Fruit fly (Drosophila melanogaster) whole organism, wandering third instar larva: ENCODE results near the gene CG8349.

Experiments
- Abd-B ChIP-seq: fragments of >200 bp; optimal IDR thresholded peaks from 2 replicates; lab custom pipeline; 2017; ENCODE audit warnings: missing biosample characterization, missing genetic modification characterization
- CG32264 ChIP-seq: fragments of 200-800 bp; sonication (Bioruptor generic); optimal IDR thresholded peaks from 2 replicates; lab custom pipeline; 2016; ENCODE audit warnings: missing biosample characterization, missing genetic modification characterization
- CrebA ChIP-seq: fragments of 200-800 bp; sonication (Bioruptor generic); optimal IDR thresholded peaks from 2 replicates; lab custom pipeline; 2016; ENCODE audit warnings: missing biosample characterization, mild to moderate bottlenecking, missing genetic modification characterization, borderline replicate concordance
- Dfd ChIP-seq: fragments of >200 bp; optimal IDR thresholded peaks from 2 replicates; lab custom pipeline; 2017; ENCODE audit warnings: missing biosample characterization, missing genetic modification characterization
- Dif ChIP-seq: fragments of 200-275, 200-300 bp; sonication (Bioruptor generic); optimal IDR thresholded peaks from 2 replicates; lab custom pipeline; 2018; ENCODE audit warnings: missing biosample characterization, missing genetic modification characterization; ENCODE audit not compliant: partially characterized antibody
- GATAd ChIP-seq: sonication (Bioruptor generic); optimal IDR thresholded peaks from 2 replicates; lab custom pipeline; 2016; ENCODE audit warnings: missing biosample characterization, missing genetic modification characterization
- HLH106 ChIP-seq: fragments of 200-800 bp; optimal IDR thresholded peaks from 3 replicates; lab custom pipeline; 2019; ENCODE audit warnings: missing biosample characterization, mild to moderate bottlenecking, missing genetic modification characterization, moderate library complexity
- Hnf4 ChIP-seq: fragments of 200-800 bp; sonication (Bioruptor generic); optimal IDR thresholded peaks from 2 replicates; lab custom pipeline; 2016; ENCODE audit warnings: missing biosample characterization, mild to moderate bottlenecking, missing genetic modification characterization
- Hr78 ChIP-seq: fragments of >200 bp; optimal IDR thresholded peaks from 2 replicates; lab custom pipeline; 2017; ENCODE audit warnings: missing biosample characterization, missing genetic modification characterization
- Hr83 ChIP-seq: fragments of 200-300 bp; sonication (Bioruptor generic); optimal IDR thresholded peaks from 2 replicates; lab custom pipeline; 2016; ENCODE audit warnings: missing biosample characterization, mild to moderate bottlenecking, missing genetic modification characterization, moderate library complexity; ENCODE audit not compliant: poor library complexity, severe bottlenecking
- Jra ChIP-seq: sonication (Bioruptor generic); optimal IDR thresholded peaks from 2 replicates; lab custom pipeline; 2016; ENCODE audit warnings: missing biosample characterization, missing genetic modification characterization
- Mio ChIP-seq: sonication (Bioruptor generic); optimal IDR thresholded peaks from 2 replicates; lab custom pipeline; 2016; ENCODE audit warnings: missing biosample characterization, missing genetic modification characterization
- Myc ChIP-seq: fragments of >200 bp; optimal IDR thresholded peaks from 2 replicates; lab custom pipeline; 2017
- N ChIP-seq: fragments of >200 bp; optimal IDR thresholded peaks from 2 replicates; lab custom pipeline; 2018; ENCODE audit warnings: missing biosample characterization, missing external identifiers, missing genetic modification characterization
- OdsH ChIP-seq: fragments of 200-800 bp; sonication (Bioruptor generic); optimal IDR thresholded peaks from 2 replicates; lab custom pipeline; 2016; ENCODE audit warnings: missing biosample characterization, mild to moderate bottlenecking, missing genetic modification characterization
- Rel ChIP-seq, 2 experiments: fragments of 200-800 bp; sonication (Bioruptor generic) in 1 of 2; optimal IDR thresholded peaks; 2 replicates in 1 of 2; 3 replicates in 1 of 2; lab custom pipeline; 2016 to 2019; ENCODE audit warnings: mild to moderate bottlenecking in 2 of 2, missing biosample characterization in 2 of 2, missing genetic modification characterization in 2 of 2, moderate library complexity in 1 of 2
- Sp1 ChIP-seq: fragments of 200-800 bp; sonication (Bioruptor generic); optimal IDR thresholded peaks from 3 replicates; lab custom pipeline; 2019; ENCODE audit warnings: missing biosample characterization, mild to moderate bottlenecking, missing genetic modification characterization, moderate library complexity
- Vsx2 ChIP-seq: fragments of 200-300, 225-300 bp; sonication (Bioruptor generic); optimal IDR thresholded peaks from 2 replicates; lab custom pipeline; 2018; ENCODE audit warnings: missing biosample characterization, missing genetic modification characterization; ENCODE audit not compliant: partially characterized antibody
- br ChIP-seq: fragments of 200-800 bp; sonication (Bioruptor generic); optimal IDR thresholded peaks from 2 replicates; lab custom pipeline; 2016; ENCODE audit warnings: missing biosample characterization, missing genetic modification characterization
- brk ChIP-seq: fragments of 200-800 bp; sonication (Bioruptor generic); optimal IDR thresholded peaks from 2 replicates; lab custom pipeline; 2016; ENCODE audit warnings: missing biosample characterization, mild to moderate bottlenecking, missing genetic modification characterization
- dl ChIP-seq, 2 experiments: fragments of 175-275, 200-275 bp in 1 of 2; fragments of 200-275 bp in 1 of 2; sonication (Bioruptor generic); optimal IDR thresholded peaks; lab custom pipeline; 2018; ENCODE audit warnings: mild to moderate bottlenecking in 2 of 2, missing biosample characterization in 2 of 2, missing genetic modification characterization in 2 of 2, moderate library complexity in 2 of 2; ENCODE audit not compliant: partially characterized antibody in 2 of 2, insufficient read depth in 1 of 2
- dmrt93B ChIP-seq: fragments of 200-800 bp; sonication (Bioruptor generic); optimal IDR thresholded peaks from 2 replicates; lab custom pipeline; 2018; ENCODE audit warnings: missing biosample characterization, mild to moderate bottlenecking, missing genetic modification characterization
- dsf ChIP-seq: sonication (Bioruptor generic); optimal IDR thresholded peaks from 2 replicates; lab custom pipeline; 2016; ENCODE audit warnings: missing biosample characterization, missing genetic modification characterization, borderline replicate concordance
- fru ChIP-seq: fragments of 200-800 bp; sonication (Bioruptor generic); optimal IDR thresholded peaks from 3 replicates; lab custom pipeline; 2016; ENCODE audit warnings: missing biosample characterization, mild to moderate bottlenecking, missing genetic modification characterization
- h ChIP-seq: fragments of 200-800 bp; sonication (Bioruptor generic); optimal IDR thresholded peaks from 3 replicates; lab custom pipeline; 2016; ENCODE audit warnings: missing biosample characterization, mild to moderate bottlenecking, missing genetic modification characterization
- jim ChIP-seq: fragments of 175-275, 200-325 bp; sonication (Bioruptor generic); optimal IDR thresholded peaks from 2 replicates; lab custom pipeline; 2016; ENCODE audit warnings: missing biosample characterization, mild to moderate bottlenecking, missing genetic modification characterization
- lola ChIP-seq: fragments of >200 bp; optimal IDR thresholded peaks from 2 replicates; lab custom pipeline; 2017; ENCODE audit warnings: missing biosample characterization, missing genetic modification characterization
- pan ChIP-seq: fragments of >200 bp; optimal IDR thresholded peaks from 2 replicates; lab custom pipeline; 2017
- psq ChIP-seq: fragments of 200-800 bp; sonication (Bioruptor generic); optimal IDR thresholded peaks from 3 replicates; lab custom pipeline; 2017; ENCODE audit warnings: missing biosample characterization, mild to moderate bottlenecking, missing genetic modification characterization, moderate library complexity
- rgr ChIP-seq: fragments of 200-800 bp; sonication (Bioruptor generic); optimal IDR thresholded peaks from 3 replicates; lab custom pipeline; 2016; ENCODE audit warnings: missing biosample characterization, mild to moderate bottlenecking, missing genetic modification characterization
- sage ChIP-seq: fragments of 200-800 bp; sonication (Bioruptor generic); optimal IDR thresholded peaks from 2 replicates; lab custom pipeline; 2016; ENCODE audit warnings: missing biosample characterization, mild to moderate bottlenecking, missing genetic modification characterization
- sv ChIP-seq: fragments of 200-800 bp; sonication (Bioruptor generic); optimal IDR thresholded peaks from 3 replicates; lab custom pipeline; 2016; ENCODE audit warnings: missing biosample characterization, missing genetic modification characterization
- tai ChIP-seq: sonication (Bioruptor generic); optimal IDR thresholded peaks from 2 replicates; lab custom pipeline; 2016; ENCODE audit warnings: missing biosample characterization, missing genetic modification characterization
- usp ChIP-seq: fragments of >200 bp; optimal IDR thresholded peaks from 2 replicates; lab custom pipeline; 2017; ENCODE audit warnings: missing biosample characterization, missing genetic modification characterization
- woc ChIP-seq: sonication (Bioruptor generic); optimal IDR thresholded peaks from 2 replicates; lab custom pipeline; 2016; ENCODE audit warnings: missing biosample characterization, mild to moderate bottlenecking, missing genetic modification characterization

Gene CG8349

DNA sequence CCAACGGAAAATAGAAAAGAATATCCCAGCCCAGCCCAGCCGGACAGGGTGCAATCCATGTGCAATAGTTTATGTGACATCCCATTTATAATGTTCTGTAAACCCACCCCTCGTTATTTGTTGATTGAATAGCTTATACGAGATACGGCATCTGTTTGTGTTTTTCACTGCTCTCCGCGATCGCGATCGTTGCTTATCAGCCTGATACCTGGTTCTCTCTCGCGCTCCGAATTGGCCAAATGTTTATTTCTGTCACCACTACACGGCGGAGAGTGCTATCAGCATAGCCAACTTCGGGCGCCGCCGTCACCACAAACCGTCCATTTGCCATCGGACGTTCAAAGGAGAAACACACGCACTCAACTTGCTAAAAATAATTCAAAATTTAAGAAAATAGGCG, 1.7 kb upstream of the CG8349 start, which contains the start of gene CG8353:
TSS of gene CG8353 (plus strand) at position 59 of the 400 bp plus-strand sequence.
- no peak for TF ChIP-seq CG32264 (GFP tag; lab: Kevin White, UChicago)
- no peak for TF ChIP-seq Rel (GFP tag; optimal IDR thresholded peaks at IDR 0.05; lab: Kevin White, UChicago)
- peak; percentile 68 for TF ChIP-seq Rel (tag; optimal IDR thresholded peaks at IDR 0.05; lab: Kevin White, UChicago)
- no peak for TF ChIP-seq sage (GFP tag; lab: Kevin White, UChicago)
- TF ChIP-seq br (GFP tag; lab: Kevin White, UChicago): no peak
- no peak for TF ChIP-seq Myc (lab: Kevin White, UChicago)
- peak; percentile 22 for TF ChIP-seq Dif (GFP tag; lab: Kevin White, UChicago)
- no peak for TF ChIP-seq dmrt93B (GFP tag; lab: Kevin White, UChicago)
- TF ChIP-seq sv (GFP tag; lab: Kevin White, UChicago): no peak
- no peak for TF ChIP-seq Jra (GFP tag; lab: Kevin White, UChicago)
- no peak for TF ChIP-seq h (GFP tag; lab: Kevin White, UChicago)
- TF ChIP-seq brk (GFP tag; lab: Kevin White, UChicago): no peak
- TF ChIP-seq dsf: no peak

DNA sequence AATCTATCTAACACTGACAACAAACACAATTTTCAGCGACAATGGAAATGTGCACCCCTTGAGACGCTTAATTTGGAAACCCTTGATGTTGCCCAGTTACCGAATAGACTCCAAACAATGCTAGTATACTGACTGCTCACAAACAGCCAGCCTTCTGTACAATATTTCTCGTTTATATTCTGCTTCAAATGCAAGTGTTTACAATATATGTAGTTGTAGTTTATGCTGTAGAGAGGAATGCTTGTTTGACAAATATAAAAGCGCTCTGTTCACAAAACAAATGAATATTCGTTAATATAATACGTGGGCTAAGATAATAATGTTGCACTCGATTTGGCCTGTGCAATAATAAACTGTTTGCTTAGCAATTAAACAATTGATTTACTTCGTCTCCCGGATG, 2.2 kb downstream of the CG8349 start, which contains the start of gene CG8292:
TSS of gene CG8292 (minus strand) at position 101 of the 400 bp plus-strand sequence.
- TF ChIP-seq CrebA: no peak
- TF ChIP-seq psq: no peak
- no peak for TF ChIP-seq HLH106 (tag; lab: Kevin White, UChicago)
- no peak for TF ChIP-seq Hr83 (GFP tag; lab: Kevin White, UChicago)
- TF ChIP-seq Rel (GFP tag; optimal IDR thresholded peaks at IDR 0.05; lab: Kevin White, UChicago): no peak
- TF ChIP-seq Rel (tag; optimal IDR thresholded peaks at IDR 0.05; lab: Kevin White, UChicago): no peak
- no peak for TF ChIP-seq dmrt93B (GFP tag; lab: Kevin White, UChicago)
- no peak for TF ChIP-seq Mio (GFP tag; lab: Kevin White, UChicago)
- TF ChIP-seq dsf: no peak
- TF ChIP-seq GATAd (GFP tag; lab: Kevin White, UChicago): no peak
- TF ChIP-seq Vsx2: no peak
- TF ChIP-seq Myc (lab: Kevin White, UChicago): no peak
- no peak for TF ChIP-seq Jra (GFP tag; lab: Kevin White, UChicago)
- no peak for TF ChIP-seq Hr78 (GFP tag; lab: Kevin White, UChicago)
- TF ChIP-seq OdsH (GFP tag; lab: Kevin White, UChicago): no peak

DNA sequence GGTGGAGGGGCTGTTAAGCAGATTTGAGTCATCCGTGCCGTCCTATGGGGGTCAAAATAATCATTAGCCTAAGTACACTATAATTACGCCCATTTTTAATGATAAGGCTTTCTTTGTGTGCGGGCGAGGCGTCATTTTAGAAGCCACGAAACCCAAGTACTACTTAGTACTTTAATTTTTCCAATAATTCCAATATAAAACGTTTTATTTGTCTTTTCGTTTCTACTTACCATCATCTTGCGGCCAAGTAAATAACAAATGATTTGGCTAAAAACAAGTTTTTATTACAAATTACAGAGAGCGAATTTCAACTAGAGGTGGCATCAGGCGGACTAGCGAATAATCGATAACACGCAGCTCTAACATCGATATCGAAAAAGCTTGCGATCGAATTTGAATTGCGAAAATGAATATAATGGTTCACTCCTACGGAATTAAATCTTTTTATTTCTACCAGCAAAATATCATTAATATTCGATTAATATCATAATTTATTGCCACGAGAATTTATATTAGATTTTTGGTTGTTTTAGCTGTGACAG, 4.7 kb downstream of the CG8349 start, which contains the start of gene Snx6:
TSS of gene Snx6 (minus strand) at position 349 of the 542 bp plus-strand sequence.
- TF ChIP-seq Jra (GFP tag; lab: Kevin White, UChicago): peak; percentile 27
- no peak for TF ChIP-seq Abd-B
- TF ChIP-seq dsf: no peak

DNA sequence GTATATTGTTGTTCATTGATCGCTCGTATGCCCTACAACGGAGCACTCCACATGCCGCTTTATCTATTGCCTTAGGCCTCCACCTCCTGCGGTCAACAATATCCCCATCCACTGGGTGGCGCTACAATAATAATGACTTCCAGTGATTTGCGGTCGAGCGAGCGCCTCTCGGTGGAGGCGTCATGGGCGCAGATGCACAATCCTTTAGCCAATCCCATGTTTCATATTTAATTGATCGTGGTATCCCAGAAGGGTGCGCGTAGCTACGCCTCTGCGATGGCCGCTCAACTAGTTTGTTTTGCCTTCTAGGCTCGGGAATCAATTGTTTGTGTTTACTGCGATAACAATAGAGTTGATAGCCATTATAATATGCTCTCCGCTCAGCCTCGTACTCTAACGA, 13.4 kb downstream of the CG8349 start:
- TF ChIP-seq GATAd (GFP tag; lab: Kevin White, UChicago): no peak
- no peak for TF ChIP-seq usp
- no peak for TF ChIP-seq brk (GFP tag; lab: Kevin White, UChicago)
- TF ChIP-seq fru (GFP tag; lab: Kevin White, UChicago): no peak
- no peak for TF ChIP-seq CG32264 (GFP tag; lab: Kevin White, UChicago)
- TF ChIP-seq Myc (lab: Kevin White, UChicago): no peak
- TF ChIP-seq dmrt93B (GFP tag; lab: Kevin White, UChicago): no peak
- no peak for TF ChIP-seq sage (GFP tag; lab: Kevin White, UChicago)
- no peak for TF ChIP-seq HLH106 (tag; lab: Kevin White, UChicago)
- TF ChIP-seq Dfd (GFP tag; lab: Kevin White, UChicago): no peak
- no peak for TF ChIP-seq h (GFP tag; lab: Kevin White, UChicago)
- no peak for TF ChIP-seq Jra (GFP tag; lab: Kevin White, UChicago)
- no peak for TF ChIP-seq Hnf4
- TF ChIP-seq Rel (GFP tag; optimal IDR thresholded peaks at IDR 0.05; lab: Kevin White, UChicago): no peak
- no peak for TF ChIP-seq Rel (tag; optimal IDR thresholded peaks at IDR 0.05; lab: Kevin White, UChicago)
- no peak for TF ChIP-seq CrebA
- TF ChIP-seq psq: no peak
- TF ChIP-seq tai (GFP tag; lab: Kevin White, UChicago): no peak
- TF ChIP-seq pan: no peak
- no peak for TF ChIP-seq N (GFP tag; lab: Kevin White, UChicago)

DNA sequence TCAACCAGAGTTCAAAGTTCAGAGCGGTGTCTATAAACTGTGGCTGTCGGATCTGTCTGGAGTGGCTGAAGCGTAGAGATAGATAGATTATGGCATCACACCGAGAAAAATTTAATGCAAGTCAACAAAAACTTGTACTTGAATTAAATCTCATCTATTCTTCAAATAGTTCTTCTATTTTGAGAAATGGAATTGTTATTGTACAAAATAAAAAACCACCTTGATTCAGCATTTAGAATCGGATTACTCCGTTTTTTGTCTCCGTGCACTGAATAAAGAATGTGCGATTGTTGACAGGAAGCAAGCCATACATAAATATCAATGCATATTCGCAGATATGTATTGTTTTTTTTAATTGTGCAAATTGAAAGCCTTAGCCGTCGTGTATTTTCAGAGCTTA, 13.9 kb downstream of the CG8349 start:
- TF ChIP-seq Dfd (GFP tag; lab: Kevin White, UChicago): no peak
- no peak for TF ChIP-seq Hr78 (GFP tag; lab: Kevin White, UChicago)
- TF ChIP-seq brk (GFP tag; lab: Kevin White, UChicago): no peak
- TF ChIP-seq CrebA: no peak
- no peak for TF ChIP-seq lola
- TF ChIP-seq usp: no peak
- TF ChIP-seq br (GFP tag; lab: Kevin White, UChicago): peak; percentile 74
- peak; percentile 62 for TF ChIP-seq Sp1
- TF ChIP-seq dl (GFP tag; optimal IDR thresholded peaks at IDR 0.05; lab: Kevin White, UChicago; ENCODE audit: insufficient read depth in 1 of 2, partially characterized antibody in 2 of 2): no peak
- TF ChIP-seq woc (GFP tag; lab: Kevin White, UChicago): peak; percentile 34
- no peak for TF ChIP-seq Dif (GFP tag; lab: Kevin White, UChicago)
- no peak for TF ChIP-seq pan
- no peak for TF ChIP-seq Myc (lab: Kevin White, UChicago)
- TF ChIP-seq Mio (GFP tag; lab: Kevin White, UChicago): no peak
- no peak for TF ChIP-seq tai (GFP tag; lab: Kevin White, UChicago)
- peak; percentile 66 for TF ChIP-seq HLH106 (tag; lab: Kevin White, UChicago)
- peak; percentile 67 for TF ChIP-seq rgr (GFP tag; lab: Kevin White, UChicago)
- TF ChIP-seq Jra (GFP tag; lab: Kevin White, UChicago): peak; percentile 20
- TF ChIP-seq Hnf4: peak; percentile 66
- peak; percentile 18 for TF ChIP-seq dmrt93B (GFP tag; lab: Kevin White, UChicago)
- TF ChIP-seq dsf: no peak
- TF ChIP-seq jim (GFP tag; lab: Kevin White, UChicago): no peak
- peak; percentile 68 for TF ChIP-seq OdsH (GFP tag; lab: Kevin White, UChicago)
- no peak for TF ChIP-seq Rel (GFP tag; optimal IDR thresholded peaks at IDR 0.05; lab: Kevin White, UChicago)
- no peak for TF ChIP-seq Rel (tag; optimal IDR thresholded peaks at IDR 0.05; lab: Kevin White, UChicago)
